Worm (Caenorhabditis elegans): Measurements from ENCODE around the gene smf-1.

The smf-1 gene

ce11 chrX:6742891-6743290 is 20.0 kb upstream of the smf-1 start (continued):
- TF ChIP-seq nhr-42 (GFP tag; IDR thresholded peaks at IDR 0.05) (no peak), unc-130 (GFP tag; optimal IDR thresholded peaks at IDR 0.05) (no peak), mes-2 (tag; optimal IDR thresholded peaks at IDR 0.05; ENCODE audit: poor library complexity, severe bottlenecking) (peak; percentile 32), ceh-44 (GFP tag; IDR thresholded peaks at IDR 0.05) (no peak), dmd-9 (GFP tag; IDR thresholded peaks at IDR 0.05) (no peak), nhr-10 (tag; optimal IDR thresholded peaks at IDR 0.05) (peak; percentile 89), saeg-2 (GFP tag; IDR thresholded peaks at IDR 0.05) (no peak), unc-62 (GFP tag; optimal IDR thresholded peaks at IDR 0.05 in 1 of 2) (peak in 1 of 2 experiments; percentile 98), unc-62 (tag; optimal IDR thresholded peaks at IDR 0.05) (no peak), nhr-77 (tag; optimal IDR thresholded peaks at IDR 0.05) (peak; percentile 39), fos-1 (tag; optimal IDR thresholded peaks at IDR 0.05) (no peak), lsy-2 (tag; optimal IDR thresholded peaks at IDR 0.05) (peak; percentile 43 to 67), ztf-11 (tag; optimal IDR thresholded peaks at IDR 0.05) (no peak), nhr-6 (tag; optimal IDR thresholded peaks at IDR 0.05) (no peak), ceh-62 (tag; optimal IDR thresholded peaks at IDR 0.05) (no peak), ceh-82 (tag; optimal IDR thresholded peaks at IDR 0.05) (no peak), nhr-76 (tag; optimal IDR thresholded peaks at IDR 0.05) (peak; percentile 59), mxl-2 (GFP tag; conservative IDR thresholded peaks at IDR 0.05) (peak; percentile 95), jun-1 (tag; optimal IDR thresholded peaks at IDR 0.05) (peak; percentile 23), R02D3.7 (tag; optimal IDR thresholded peaks at IDR 0.05) (no peak), pqm-1 (tag; optimal IDR thresholded peaks at IDR 0.05) (no peak), ces-1 (GFP tag; optimal IDR thresholded peaks at IDR 0.05) (no peak), Y75B8A.6 (GFP tag; IDR thresholded peaks at IDR 0.05) (peak; percentile 4; the same call in 1 of the 2 replicates), Y105C5A.15 (GFP tag; IDR thresholded peaks at IDR 0.05) (no peak), mdt-29 (GFP tag; IDR thresholded peaks at IDR 0.05) (0 out of 2 replicates have a peak, but pooled peaks have one; percentile 4), tra-1 (GFP tag; IDR thresholded peaks at IDR 0.05) (no peak), zip-11 (GFP tag; IDR thresholded peaks at IDR 0.05) (no peak), duxl-1 (tag; optimal IDR thresholded peaks at IDR 0.05; ENCODE audit: poor library complexity) (peak; percentile 24), snpc-4 (tag; optimal IDR thresholded peaks at IDR 0.05) (no peak), daf-16 (GFP tag; optimal IDR thresholded peaks at IDR 0.05) (no peak), daf-16 (tag; optimal IDR thresholded peaks at IDR 0.05) (peak; percentile 69), dve-1 (tag; optimal IDR thresholded peaks at IDR 0.05; ENCODE audit: insufficient read depth) (peak; percentile 82), madf-5 (GFP tag; IDR thresholded peaks at IDR 0.05) (no peak), unc-39 (tag; optimal IDR thresholded peaks at IDR 0.05) (no peak), F26F4.8 (GFP tag; conservative IDR thresholded peaks at IDR 0.05) (no peak), mxl-3 (GFP tag; optimal IDR thresholded peaks at IDR 0.05) (peak; percentile 80), zfp-3 (GFP tag; conservative IDR thresholded peaks at IDR 0.05) (no peak), dmd-8 (GFP tag; IDR thresholded peaks at IDR 0.05) (no peak), sdz-12 (GFP tag; optimal IDR thresholded peaks at IDR 0.05) (no peak), F10B5.3 (tag; optimal IDR thresholded peaks at IDR 0.05) (no peak), T26A8.4 (GFP tag; IDR thresholded peaks at IDR 0.05) (no peak; the same call in 1 of the 2 replicates), nhr-41 (GFP tag; IDR thresholded peaks at IDR 0.05) (no peak), egl-43 (GFP tag; IDR thresholded peaks at IDR 0.05) (no peak), hmg-1.1 (GFP tag; IDR thresholded peaks at IDR 0.05) (no peak; the same call in 1 of the 2 replicates), lin-38 (GFP tag; IDR thresholded peaks at IDR 0.05) (no peak), attf-4 (tag; optimal IDR thresholded peaks at IDR 0.05) (no peak), lin-1 (GFP tag; IDR thresholded peaks at IDR 0.05) (no peak), lin-15B (tag; optimal IDR thresholded peaks at IDR 0.05) (no peak), gei-8 (GFP tag; optimal IDR thresholded peaks at IDR 0.05) (no peak), ZK337.2 (GFP tag; IDR thresholded peaks at IDR 0.05) (no peak), snpc-1.2 (GFP tag; IDR thresholded peaks at IDR 0.05) (no peak), zfp-2 (tag; optimal IDR thresholded peaks at IDR 0.05) (no peak), lir-3 (tag; optimal IDR thresholded peaks at IDR 0.05) (no peak)

All from whole organism, L4 larva.